Fruit fly (Drosophila melanogaster) whole organism, embryonic: ENCODE measurements around the gene Agpat4.

Experiments
- Abd-B ChIP-seq: fragments of 200-800 bp; sonication (Bioruptor generic); optimal IDR thresholded peaks from 2 replicates; lab custom pipeline; 2018; ENCODE audit warnings: missing biosample characterization, mild to moderate bottlenecking, missing genetic modification characterization, moderate library complexity
- Aef1 ChIP-seq: fragments of 200-800 bp; sonication (Bioruptor generic); IDR thresholded peaks from 3 replicates; pipeline ENCODE4 v1.3.6; 2022; ENCODE audit warnings: missing biosample characterization, missing genetic modification characterization
- Bdp1 ChIP-seq: fragments of 200-800 bp; sonication (Bioruptor generic); optimal IDR thresholded peaks from 3 replicates; lab custom pipeline; 2016; ENCODE audit warnings: missing biosample characterization, missing genetic modification characterization
- BtbVII ChIP-seq: fragments of 200-800 bp; sonication (Bioruptor generic); optimal IDR thresholded peaks from 3 replicates; lab custom pipeline; 2017; ENCODE audit warnings: missing biosample characterization, mild to moderate bottlenecking, missing genetic modification characterization
- CG10267 ChIP-seq: fragments of 200-800 bp; sonication (Bioruptor generic); optimal IDR thresholded peaks from 2 replicates; lab custom pipeline; 2018; ENCODE audit warnings: missing biosample characterization, mild to moderate bottlenecking, missing genetic modification characterization, moderate library complexity
- CG10366 ChIP-seq: fragments of 200-800 bp; sonication (Bioruptor generic); IDR thresholded peaks from 2 replicates; pipeline ENCODE4 v1.3.6; 2022; ENCODE audit warnings: missing biosample characterization, missing genetic modification characterization
- CG11456 ChIP-seq: fragments of 200-800 bp; sonication (Bioruptor generic); IDR thresholded peaks from 3 replicates; pipeline ENCODE4 v1.3.6; 2022; ENCODE audit warnings: missing biosample characterization, missing genetic modification characterization
- CG11723 ChIP-seq: fragments of 200-800 bp; sonication (Bioruptor generic); optimal IDR thresholded peaks from 2 replicates; lab custom pipeline; 2017; ENCODE audit warnings: missing biosample characterization, mild to moderate bottlenecking, missing genetic modification characterization
- CG15011 ChIP-seq: fragments of 200-800 bp; sonication (Bioruptor generic); optimal IDR thresholded peaks from 3 replicates; lab custom pipeline; 2018; ENCODE audit warnings: missing biosample characterization, mild to moderate bottlenecking, missing genetic modification characterization
- CG18476 ChIP-seq: fragments of 200-800 bp; sonication (Bioruptor generic); optimal IDR thresholded peaks from 2 replicates; lab custom pipeline; 2016; ENCODE audit warnings: missing biosample characterization, mild to moderate bottlenecking, missing genetic modification characterization
- CG18619 ChIP-seq: fragments of 200-800 bp; sonication (Bioruptor generic); optimal IDR thresholded peaks from 3 replicates; lab custom pipeline; 2017; ENCODE audit warnings: missing biosample characterization, mild to moderate bottlenecking, missing genetic modification characterization
- CG18764 ChIP-seq: fragments of 200-800 bp; sonication (Bioruptor generic); optimal IDR thresholded peaks from 3 replicates; lab custom pipeline; 2016; ENCODE audit warnings: missing biosample characterization, missing genetic modification characterization
- CG2116 ChIP-seq: fragments of 200-800 bp; sonication (Bioruptor generic); optimal IDR thresholded peaks from 3 replicates; lab custom pipeline; 2018; ENCODE audit warnings: missing biosample characterization, mild to moderate bottlenecking, missing genetic modification characterization
- CG2129 ChIP-seq: fragments of 200-800 bp; sonication (Bioruptor generic); IDR thresholded peaks from 2 replicates; pipeline ENCODE4 v1.3.6; 2022; ENCODE audit warnings: missing biosample characterization, missing genetic modification characterization; ENCODE audit not compliant: partially characterized antibody
- CG2202 ChIP-seq: fragments of 200-800 bp; sonication (Bioruptor generic); optimal IDR thresholded peaks from 2 replicates; lab custom pipeline; 2018; ENCODE audit warnings: missing biosample characterization, mild to moderate bottlenecking, missing genetic modification characterization
- CG31224 ChIP-seq: fragments of 200-800 bp; sonication (Bioruptor generic); IDR thresholded peaks from 2 replicates; pipeline ENCODE4 v1.3.6; 2022; ENCODE audit warnings: missing biosample characterization, missing genetic modification characterization
- CG33213 ChIP-seq: fragments of 200-800 bp; sonication (Bioruptor generic); optimal IDR thresholded peaks from 3 replicates; lab custom pipeline; 2016; ENCODE audit warnings: missing biosample characterization, missing genetic modification characterization
- CG3726 ChIP-seq: fragments of 200-800 bp; sonication (Bioruptor generic); IDR thresholded peaks from 3 replicates; pipeline ENCODE4, ENCODE4 v1.3.6; 2022; ENCODE audit warnings: missing biosample characterization, missing genetic modification characterization
- CG6813 ChIP-seq: fragments of 200-800 bp; sonication (Bioruptor generic); optimal IDR thresholded peaks from 2 replicates; lab custom pipeline; 2017; ENCODE audit warnings: missing biosample characterization, missing genetic modification characterization, mild to moderate bottlenecking, moderate library complexity, missing genetic modification reagents
- CG7987 ChIP-seq: fragments of 200-800 bp; sonication (Bioruptor generic); optimal IDR thresholded peaks from 2 replicates; lab custom pipeline; 2018; ENCODE audit warnings: missing biosample characterization, mild to moderate bottlenecking, missing genetic modification characterization, moderate library complexity
- CG8281 ChIP-seq: fragments of 200-800 bp; sonication (Bioruptor generic); optimal IDR thresholded peaks from 2 replicates; lab custom pipeline; 2018; ENCODE audit warnings: missing biosample characterization, mild to moderate bottlenecking, missing genetic modification characterization, moderate library complexity
- CHES-1-like ChIP-seq: fragments of 200-800 bp; sonication (Bioruptor generic); optimal IDR thresholded peaks from 2 replicates; lab custom pipeline; 2016; ENCODE audit warnings: missing biosample characterization, missing genetic modification characterization
- Dip3 ChIP-seq: fragments of 200-800 bp; sonication (Bioruptor generic); optimal IDR thresholded peaks from 3 replicates; lab custom pipeline; 2016; ENCODE audit warnings: missing biosample characterization, missing genetic modification characterization
- Doc3 ChIP-seq: fragments of 200-800 bp; sonication (Bioruptor generic); IDR thresholded peaks from 3 replicates; pipeline ENCODE4 v1.3.6; 2022; ENCODE audit warnings: missing biosample characterization, missing genetic modification characterization; ENCODE audit not compliant: partially characterized antibody
- Elba2 ChIP-seq: fragments of 200-800 bp; sonication (Bioruptor generic); optimal IDR thresholded peaks from 3 replicates; lab custom pipeline; 2016; ENCODE audit warnings: missing biosample characterization, missing genetic modification characterization
- Fer1 ChIP-seq: fragments of 200-800 bp; sonication (Bioruptor generic); optimal IDR thresholded peaks from 2 replicates; lab custom pipeline; 2017; ENCODE audit warnings: missing biosample characterization, mild to moderate bottlenecking, missing genetic modification characterization
- Gug ChIP-seq: fragments of 200-800 bp; sonication (Bioruptor generic); IDR thresholded peaks from 4 replicates; pipeline ENCODE4 v1.3.6; 2022; ENCODE audit warnings: missing biosample characterization, missing genetic modification characterization
- HLH4C ChIP-seq: fragments of 200-800 bp; sonication (Bioruptor generic); IDR thresholded peaks from 3 replicates; pipeline ENCODE4 v1.3.6; 2022; ENCODE audit warnings: missing biosample characterization, missing genetic modification characterization; ENCODE audit not compliant: partially characterized antibody
- Hr78 ChIP-seq, 2 experiments: fragments of 200-800 bp in 1 of 2; fragments of >200 bp in 1 of 2; sonication (Bioruptor generic) in 1 of 2; optimal IDR thresholded peaks; 2 replicates each; lab custom pipeline; 2017 to 2019; ENCODE audit warnings: missing biosample characterization in 2 of 2, missing genetic modification characterization in 2 of 2, mild to moderate bottlenecking in 1 of 2, moderate library complexity in 1 of 2
- Mrtf ChIP-seq: fragments of 200-800 bp; sonication (Bioruptor generic); IDR thresholded peaks from 3 replicates; pipeline ENCODE4 v1.3.6; 2022; ENCODE audit warnings: missing biosample characterization, missing genetic modification characterization
- NC2β ChIP-seq: fragments of 200-800 bp; sonication (Bioruptor generic); optimal IDR thresholded peaks from 2 replicates; lab custom pipeline; 2016; ENCODE audit warnings: missing biosample characterization, missing genetic modification characterization
- Ptx1 ChIP-seq: fragments of 200-800 bp; sonication (Bioruptor generic); IDR thresholded peaks from 2 replicates; pipeline ENCODE4 v1.3.6; 2022; ENCODE audit warnings: missing biosample characterization, missing genetic modification characterization
- Sox102F ChIP-seq: fragments of 200-800 bp; sonication (Bioruptor generic); optimal IDR thresholded peaks from 2 replicates; lab custom pipeline; 2018; ENCODE audit warnings: missing biosample characterization, mild to moderate bottlenecking, missing genetic modification characterization, moderate library complexity
- Sry-δ ChIP-seq: fragments of 200-800 bp; sonication (Bioruptor generic); optimal IDR thresholded peaks from 2 replicates; lab custom pipeline; 2016; ENCODE audit warnings: missing biosample characterization, missing genetic modification characterization
- TFAM ChIP-seq: fragments of 200-800 bp; sonication (Bioruptor generic); optimal IDR thresholded peaks from 2 replicates; lab custom pipeline; 2017; ENCODE audit warnings: missing biosample characterization, missing genetic modification characterization, inconsistent platforms
- Tbp ChIP-seq: fragments of >200 bp; optimal IDR thresholded peaks from 2 replicates; lab custom pipeline; 2018; ENCODE audit warnings: missing biosample characterization, missing genetic modification characterization
- Trl ChIP-seq, 3 experiments: fragments of >200 bp in 2 of 3; fragments of 200-800 bp in 1 of 3; sonication (Bioruptor generic) in 1 of 3; optimal IDR thresholded peaks; 2 replicates in 1 of 3; 3 replicates in 2 of 3; lab custom pipeline; 2016 to 2017; ENCODE audit warnings: missing biosample characterization in 1 of 3, missing genetic modification characterization in 1 of 3
- ci ChIP-seq: fragments of 200-800 bp; sonication (Bioruptor generic); IDR thresholded peaks from 3 replicates; pipeline ENCODE4 v1.3.6; 2022; ENCODE audit warnings: missing biosample characterization, missing genetic modification characterization
- ems ChIP-seq: fragments of 200-800 bp; sonication (Bioruptor generic); optimal IDR thresholded peaks from 3 replicates; lab custom pipeline; 2016; ENCODE audit warnings: missing biosample characterization, missing genetic modification characterization
- esg ChIP-seq: fragments of 200-800 bp; sonication (Bioruptor generic); conservative IDR thresholded peaks from 2 replicates; pipeline ENCODE4 v1.3.6; 2022; ENCODE audit warnings: missing biosample characterization, missing genetic modification characterization
- pnt ChIP-seq: fragments of 200-800 bp; sonication (Bioruptor generic); optimal IDR thresholded peaks from 3 replicates; lab custom pipeline; 2016; ENCODE audit warnings: missing biosample characterization, missing genetic modification characterization
- pros ChIP-seq: fragments of 200-800 bp; sonication (Bioruptor generic); optimal IDR thresholded peaks from 3 replicates; lab custom pipeline; 2019; ENCODE audit warnings: missing biosample characterization, mild to moderate bottlenecking, missing genetic modification characterization, moderate library complexity
- row ChIP-seq: fragments of 200-800 bp; sonication (Bioruptor generic); IDR thresholded peaks from 3 replicates; pipeline ENCODE4 v1.3.6; 2022; ENCODE audit warnings: missing biosample characterization, missing genetic modification characterization
- salm ChIP-seq: fragments of 200-800 bp; sonication (Bioruptor generic); optimal IDR thresholded peaks from 2 replicates; lab custom pipeline; 2018; ENCODE audit warnings: missing biosample characterization, mild to moderate bottlenecking, missing genetic modification characterization
- sima ChIP-seq: fragments of 200-800 bp; sonication (Bioruptor generic); optimal IDR thresholded peaks from 2 replicates; lab custom pipeline; 2016; ENCODE audit warnings: missing biosample characterization, missing genetic modification characterization
- trem ChIP-seq: fragments of 200-800 bp; optimal IDR thresholded peaks from 3 replicates; lab custom pipeline; 2019; ENCODE audit warnings: missing biosample characterization, mild to moderate bottlenecking, missing genetic modification characterization, moderate library complexity
- vnd ChIP-seq: fragments of 200-800 bp; sonication (Bioruptor generic); IDR thresholded peaks from 3 replicates; pipeline ENCODE4 v1.3.6; 2022; ENCODE audit warnings: missing biosample characterization, missing genetic modification characterization; ENCODE audit not compliant: partially characterized antibody
- vvl ChIP-seq: fragments of 200-800 bp; sonication (Bioruptor generic); IDR thresholded peaks from 2 replicates; pipeline ENCODE4 v1.3.6; 2022; ENCODE audit warnings: missing biosample characterization, missing genetic modification characterization
- zen2 ChIP-seq: fragments of 200-800 bp; sonication (Bioruptor generic); IDR thresholded peaks from 3 replicates; pipeline ENCODE4 v1.3.6; 2022; ENCODE audit warnings: missing biosample characterization, missing genetic modification characterization; ENCODE audit not compliant: partially characterized antibody

Agpat4 gene

DNA sequence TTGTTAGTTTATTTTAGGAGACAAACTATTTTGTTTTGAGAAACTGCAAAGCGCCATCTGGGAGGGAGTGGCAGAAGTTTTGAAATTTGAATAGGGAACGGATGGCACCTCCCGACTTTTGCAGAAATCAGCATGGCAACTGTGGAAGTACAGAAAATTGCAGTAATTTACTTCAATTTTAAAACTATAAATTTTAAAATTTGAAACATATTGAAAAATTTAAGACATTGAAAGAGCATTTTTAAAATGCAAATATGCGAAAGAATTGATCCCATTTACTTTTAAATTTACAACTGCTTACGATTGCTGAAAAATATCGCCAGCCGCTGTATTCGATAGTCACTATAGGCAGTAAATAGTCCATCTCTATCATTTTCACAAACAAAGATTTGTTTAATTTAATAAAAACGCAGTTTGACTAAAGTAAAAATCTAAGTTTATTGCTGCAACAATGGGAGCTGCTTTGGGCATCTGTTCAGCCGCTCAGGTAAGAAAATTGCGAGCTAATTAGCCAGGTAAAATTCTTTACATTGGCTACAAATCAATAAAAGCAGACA is 31.1 kb upstream of the Agpat4 start, which contains the start of gene Serinc (continued):
- TF ChIP-seq HLH4C (peak; percentile 95), pros (GFP tag; lab: Kevin White, UChicago) (no peak), Fer1 (peak; percentile 47), BtbVII (GFP tag; lab: Kevin White, UChicago) (peak; percentile 17), vnd (peak; percentile 97), CG33213 (peak; percentile 67), Sox102F (GFP tag; lab: Kevin White, UChicago) (no peak), Ptx1 (GFP tag; lab: Robert Waterston, UW) (peak; percentile 50), CG7987 (GFP tag; lab: Kevin White, UChicago) (peak; percentile 51), vvl (GFP tag; lab: Robert Waterston, UW) (peak; percentile 76; the same call in 1 of the 2 replicates), CG2202 (peak; percentile 30), sima (GFP tag; lab: Kevin White, UChicago) (no peak), CG18764 (GFP tag; lab: Kevin White, UChicago) (peak; percentile 45), TFAM (no peak), zen2 (peak; percentile 97), NC2β (GFP tag; lab: Kevin White, UChicago) (peak; percentile 13), Dip3 (GFP tag; lab: Kevin White, UChicago) (peak; percentile 39), CHES-1-like (GFP tag; lab: Kevin White, UChicago) (peak; percentile 69), ems (GFP tag; lab: Kevin White, UChicago) (peak; percentile 42), CG31224 (GFP tag; lab: Robert Waterston, UW) (0 out of 2 replicates have a peak, but pooled peaks have one; percentile 16), CG6813 (GFP tag; lab: Kevin White, UChicago) (no peak), salm (tag; lab: Kevin White, UChicago) (no peak), Abd-B (GFP tag; lab: Kevin White, UChicago) (peak; percentile 55), esg (GFP tag; lab: Robert Waterston, UW) (no peak; the same call in 1 of the 2 replicates), Mrtf (no peak), CG10267 (tag; lab: Kevin White, UChicago) (peak; percentile 81), ci (GFP tag; lab: Robert Waterston, UW) (peak; percentile 74), pnt (no peak), Sry-δ (GFP tag; lab: Kevin White, UChicago) (peak; percentile 97), Tbp (GFP tag; lab: Kevin White, UChicago) (no peak), CG10366 (GFP tag; lab: Robert Waterston, UW) (no peak), Trl (optimal IDR thresholded peaks at IDR 0.05; lab: Kevin White, UChicago) (no peak), Trl (GFP tag; optimal IDR thresholded peaks at IDR 0.05; lab: Kevin White, UChicago) (peak; percentile 55), Aef1 (GFP tag; lab: Robert Waterston, UW) (peak; percentile 34; the same call in 2 of the 3 replicates), CG11456 (GFP tag; lab: Robert Waterston, UW) (peak; percentile 65), CG8281 (tag; lab: Kevin White, UChicago) (peak; percentile 75), CG3726 (GFP tag; lab: Robert Waterston, UW) (no peak), Hr78 (GFP tag; optimal IDR thresholded peaks at IDR 0.05; lab: Kevin White, UChicago) (no peak), Gug (GFP tag; lab: Robert Waterston, UW) (peak; percentile 20; the same call in 1 of the 4 replicates), trem (peak; percentile 88), Bdp1 (GFP tag; lab: Kevin White, UChicago) (peak; percentile 49), CG2129 (GFP tag; lab: Robert Waterston, UW) (peak; percentile 98), Elba2 (GFP tag; lab: Kevin White, UChicago) (no peak), CG11723 (GFP tag; lab: Kevin White, UChicago) (no peak), CG18619 (GFP tag; lab: Kevin White, UChicago) (peak; percentile 48), CG2116 (GFP tag; lab: Kevin White, UChicago) (peak; percentile 84), CG18476 (GFP tag; lab: Kevin White, UChicago) (peak; percentile 27), row (GFP tag; lab: Robert Waterston, UW) (peak; percentile 81), Doc3 (GFP tag; lab: Robert Waterston, UW) (peak; percentile 98), CG15011 (GFP tag; lab: Kevin White, UChicago) (no peak)
